Fruit fly (Drosophila melanogaster) whole organism, embryonic: ENCODE measurements around the gene CG7627.

ENCODE experiments used
- BEAF-32 ChIP-seq: fragments of 200-800 bp; sonication (Bioruptor generic); optimal IDR thresholded peaks from 3 replicates; lab custom pipeline; 2017; ENCODE audit warnings: missing biosample characterization, missing genetic modification characterization, mild to moderate bottlenecking, moderate library complexity, missing genetic modification reagents
- CG10274 ChIP-seq: fragments of 200-800 bp; sonication (Bioruptor generic); optimal IDR thresholded peaks from 3 replicates; lab custom pipeline; 2017; ENCODE audit warnings: missing biosample characterization, mild to moderate bottlenecking, missing genetic modification characterization
- CG12155 ChIP-seq: fragments of 200-800 bp; sonication (Bioruptor generic); optimal IDR thresholded peaks from 3 replicates; lab custom pipeline; 2016; ENCODE audit warnings: missing biosample characterization, missing genetic modification characterization
- CG12659 ChIP-seq: fragments of 200-800 bp; sonication (Bioruptor generic); optimal IDR thresholded peaks from 3 replicates; lab custom pipeline; 2017; ENCODE audit warnings: mild to moderate bottlenecking, missing biosample characterization, missing genetic modification reagents, missing genetic modification characterization
- CG14667 ChIP-seq: fragments of 200-800 bp; sonication (Bioruptor generic); IDR thresholded peaks from 2 replicates; pipeline ENCODE4 v1.3.6; 2022; ENCODE audit warnings: missing biosample characterization, missing genetic modification characterization
- CG1602 ChIP-seq: fragments of 200-800 bp; sonication (Bioruptor generic); optimal IDR thresholded peaks from 3 replicates; lab custom pipeline; 2016; ENCODE audit warnings: missing biosample characterization, missing genetic modification characterization
- CG16779 ChIP-seq: fragments of 200-800 bp; sonication (Bioruptor generic); IDR thresholded peaks from 2 replicates; pipeline ENCODE4 v1.3.6; 2022; ENCODE audit warnings: missing biosample characterization, missing genetic modification characterization
- CG17385 ChIP-seq: fragments of 200-800 bp; sonication (Bioruptor generic); optimal IDR thresholded peaks from 3 replicates; lab custom pipeline; 2018; ENCODE audit warnings: missing biosample characterization, mild to moderate bottlenecking, missing genetic modification characterization
- CG2875 ChIP-seq: fragments of 200-800 bp; sonication (Bioruptor generic); optimal IDR thresholded peaks from 2 replicates; lab custom pipeline; 2017; ENCODE audit warnings: missing biosample characterization, mild to moderate bottlenecking, missing genetic modification characterization, missing genetic modification reagents
- CG3847 ChIP-seq: fragments of 200-800 bp; sonication (Bioruptor generic); IDR thresholded peaks from 2 replicates; pipeline ENCODE4 v1.3.6; 2022; ENCODE audit warnings: missing biosample characterization, missing genetic modification characterization
- CG3995 ChIP-seq: fragments of 200-800 bp; sonication (Bioruptor generic); optimal IDR thresholded peaks from 3 replicates; lab custom pipeline; 2016; ENCODE audit warnings: missing biosample characterization, missing genetic modification characterization
- CG4820 ChIP-seq: fragments of 200-800 bp; sonication (Bioruptor generic); optimal IDR thresholded peaks from 3 replicates; lab custom pipeline; 2016; ENCODE audit warnings: missing biosample characterization, missing genetic modification characterization
- CG6272 ChIP-seq: fragments of 200-800 bp; sonication (Bioruptor generic); IDR thresholded peaks from 2 replicates; pipeline ENCODE4 v1.3.6; 2022; ENCODE audit warnings: missing biosample characterization, missing genetic modification characterization
- CG6683 ChIP-seq: fragments of 200-800 bp; sonication (Bioruptor generic); optimal IDR thresholded peaks from 2 replicates; lab custom pipeline; 2017; ENCODE audit warnings: missing biosample characterization, mild to moderate bottlenecking, missing genetic modification characterization, missing genetic modification reagents
- CG7556 ChIP-seq: fragments of 200-800 bp; sonication (Bioruptor generic); optimal IDR thresholded peaks from 2 replicates; lab custom pipeline; 2017; ENCODE audit warnings: missing biosample characterization, mild to moderate bottlenecking, missing genetic modification characterization
- CG9727 ChIP-seq: fragments of 200-800 bp; sonication (Bioruptor generic); optimal IDR thresholded peaks from 3 replicates; lab custom pipeline; 2017; ENCODE audit warnings: missing biosample characterization, mild to moderate bottlenecking, missing genetic modification characterization
- Chrac-16 ChIP-seq: fragments of 200-800 bp; sonication (Bioruptor generic); optimal IDR thresholded peaks from 3 replicates; lab custom pipeline; 2016; ENCODE audit warnings: missing biosample characterization, missing genetic modification characterization
- CkIIα-i1 ChIP-seq: fragments of 200-800 bp; sonication (Bioruptor generic); IDR thresholded peaks from 2 replicates; pipeline ENCODE4 v1.3.6; 2022; ENCODE audit warnings: missing biosample characterization, missing genetic modification characterization
- D ChIP-seq, 2 experiments: fragments of 200-800 bp in 1 of 2; fragments of >200 bp in 1 of 2; sonication (Bioruptor generic) in 1 of 2; optimal IDR thresholded peaks; 2 replicates in 1 of 2; 3 replicates in 1 of 2; lab custom pipeline; 2017; ENCODE audit warnings: mild to moderate bottlenecking in 1 of 2, missing biosample characterization in 1 of 2, missing genetic modification characterization in 1 of 2, missing genetic modification reagents in 1 of 2
- Eip74EF ChIP-seq, 2 experiments: fragments of 200-800 bp in 1 of 2; fragments of >200 bp in 1 of 2; sonication (Bioruptor generic) in 1 of 2; optimal IDR thresholded peaks; 2 replicates each; lab custom pipeline; 2017 to 2019; ENCODE audit warnings: missing biosample characterization in 2 of 2, missing genetic modification characterization in 2 of 2, mild to moderate bottlenecking in 1 of 2, moderate library complexity in 1 of 2
- Gsc ChIP-seq: fragments of 200-800 bp; sonication (Bioruptor generic); IDR thresholded peaks from 2 replicates; pipeline ENCODE4 v1.3.6; 2022; ENCODE audit warnings: missing biosample characterization, missing genetic modification characterization
- Hmr ChIP-seq: fragments of 200-800 bp; sonication (Bioruptor generic); optimal IDR thresholded peaks from 3 replicates; lab custom pipeline; 2017; ENCODE audit warnings: mild to moderate bottlenecking, missing biosample characterization, missing genetic modification reagents, missing genetic modification characterization
- Lim3 ChIP-seq: fragments of 200-800 bp; sonication (Bioruptor generic); IDR thresholded peaks from 2 replicates; pipeline ENCODE4 v1.3.6; 2022; ENCODE audit warnings: missing biosample characterization, missing genetic modification characterization
- NK7.1 ChIP-seq: fragments of 200-800 bp; sonication (Bioruptor generic); optimal IDR thresholded peaks from 3 replicates; lab custom pipeline; 2016; ENCODE audit warnings: missing biosample characterization, missing genetic modification characterization
- Nf-YB ChIP-seq: fragments of 200-800 bp; sonication (Bioruptor generic); optimal IDR thresholded peaks from 3 replicates; lab custom pipeline; 2019; ENCODE audit warnings: missing biosample characterization, mild to moderate bottlenecking, missing genetic modification characterization, moderate library complexity
- Oli ChIP-seq: fragments of 200-800 bp; sonication (Bioruptor generic); optimal IDR thresholded peaks from 2 replicates; lab custom pipeline; 2018; ENCODE audit warnings: missing biosample characterization, mild to moderate bottlenecking, missing genetic modification characterization, moderate library complexity
- PHDP ChIP-seq: fragments of 200-800 bp; sonication (Bioruptor generic); optimal IDR thresholded peaks from 3 replicates; lab custom pipeline; 2018; ENCODE audit warnings: missing biosample characterization, mild to moderate bottlenecking, missing genetic modification characterization, moderate library complexity
- Sox102F ChIP-seq: fragments of 200-800 bp; sonication (Bioruptor generic); optimal IDR thresholded peaks from 2 replicates; lab custom pipeline; 2018; ENCODE audit warnings: missing biosample characterization, mild to moderate bottlenecking, missing genetic modification characterization, moderate library complexity
- Tbp ChIP-seq: fragments of >200 bp; optimal IDR thresholded peaks from 2 replicates; lab custom pipeline; 2018; ENCODE audit warnings: missing biosample characterization, missing genetic modification characterization
- ash1 ChIP-seq: fragments of 200-800 bp; sonication (Bioruptor generic); optimal IDR thresholded peaks from 2 replicates; lab custom pipeline; 2018; ENCODE audit warnings: missing biosample characterization, mild to moderate bottlenecking, missing genetic modification characterization
- dati ChIP-seq: fragments of 200-800 bp; sonication (Bioruptor generic); IDR thresholded peaks from 2 replicates; pipeline ENCODE4 v1.3.6; 2022; ENCODE audit warnings: missing biosample characterization, missing genetic modification characterization
- ems ChIP-seq: fragments of 200-800 bp; sonication (Bioruptor generic); optimal IDR thresholded peaks from 3 replicates; lab custom pipeline; 2016; ENCODE audit warnings: missing biosample characterization, missing genetic modification characterization
- gt ChIP-seq: fragments of 200-800 bp; sonication (Bioruptor generic); IDR thresholded peaks from 2 replicates; pipeline ENCODE4 v1.3.6; 2022; ENCODE audit warnings: missing biosample characterization, missing genetic modification characterization
- hkb ChIP-seq, 2 experiments: fragments of 200-800 bp in 1 of 2; fragments of >200 bp in 1 of 2; sonication (Bioruptor generic) in 1 of 2; IDR thresholded peaks in 1 of 2; optimal IDR thresholded peaks in 1 of 2; 2 replicates each; pipeline versions ENCODE4 v1.3.6 to Lab custom; 2017 to 2022; ENCODE audit warnings: missing biosample characterization in 1 of 2, missing genetic modification characterization in 1 of 2
- knrl ChIP-seq: fragments of 200-800 bp; sonication (Bioruptor generic); IDR thresholded peaks from 3 replicates; pipeline ENCODE4 v1.3.6; 2022; ENCODE audit warnings: missing biosample characterization, missing genetic modification characterization; ENCODE audit not compliant: partially characterized antibody
- lmd ChIP-seq: fragments of 200-800 bp; sonication (Bioruptor generic); IDR thresholded peaks from 2 replicates; pipeline ENCODE4 v1.3.6; 2022; ENCODE audit warnings: missing biosample characterization, missing genetic modification characterization
- maf-S ChIP-seq: fragments of 200-800 bp; sonication (Bioruptor generic); optimal IDR thresholded peaks from 2 replicates; lab custom pipeline; 2016; ENCODE audit warnings: missing biosample characterization, missing genetic modification characterization
- nerfin-1 ChIP-seq: fragments of 200-800 bp; sonication (Bioruptor generic); optimal IDR thresholded peaks from 3 replicates; lab custom pipeline; 2019; ENCODE audit warnings: missing biosample characterization, mild to moderate bottlenecking, missing genetic modification characterization, moderate library complexity
- peb ChIP-seq: fragments of 200-800 bp; sonication (Bioruptor generic); IDR thresholded peaks from 2 replicates; pipeline ENCODE4 v1.3.6; 2022; ENCODE audit warnings: missing biosample characterization, missing genetic modification characterization
- phol ChIP-seq: fragments of 200-800 bp; sonication (Bioruptor generic); optimal IDR thresholded peaks from 3 replicates; lab custom pipeline; 2018; ENCODE audit warnings: missing biosample characterization, mild to moderate bottlenecking, missing genetic modification characterization, moderate library complexity
- pzg ChIP-seq: fragments of 200-800 bp; sonication (Bioruptor generic); optimal IDR thresholded peaks from 3 replicates; lab custom pipeline; 2018; ENCODE audit warnings: missing biosample characterization, mild to moderate bottlenecking, missing genetic modification characterization, moderate library complexity
- sc ChIP-seq, 3 experiments: fragments of >200 bp in 2 of 3; fragments of 200-800 bp in 1 of 3; sonication (Bioruptor generic) in 1 of 3; optimal IDR thresholded peaks; 2 replicates in 2 of 3; 3 replicates in 1 of 3; lab custom pipeline; 2017; ENCODE audit warnings: mild to moderate bottlenecking in 1 of 3, missing biosample characterization in 1 of 3, missing genetic modification characterization in 1 of 3, missing genetic modification reagents in 1 of 3
- slbo ChIP-seq: fragments of 200-800 bp; sonication (Bioruptor generic); IDR thresholded peaks from 2 replicates; pipeline ENCODE4 v1.3.6; 2022; ENCODE audit warnings: missing biosample characterization, missing genetic modification characterization
- trem ChIP-seq: fragments of 200-800 bp; optimal IDR thresholded peaks from 3 replicates; lab custom pipeline; 2019; ENCODE audit warnings: missing biosample characterization, mild to moderate bottlenecking, missing genetic modification characterization, moderate library complexity
- zen2 ChIP-seq: fragments of 200-800 bp; sonication (Bioruptor generic); IDR thresholded peaks from 3 replicates; pipeline ENCODE4 v1.3.6; 2022; ENCODE audit warnings: missing biosample characterization, missing genetic modification characterization; ENCODE audit not compliant: partially characterized antibody
- zfh2 ChIP-seq: fragments of 200-800 bp; sonication (Bioruptor generic); optimal IDR thresholded peaks from 2 replicates; lab custom pipeline; 2016; ENCODE audit warnings: missing biosample characterization, missing genetic modification characterization

CG7627 gene

dm6 chr2L:8382646-8383045 is 20.4 kb upstream of the CG7627 start, which contains the start of the genes CG13392 and Rcd4 (continued):
- TF ChIP-seq Oli (tag; lab: Kevin White, UChicago) (no peak), Lim3 (GFP tag; lab: Robert Waterston, UW) (no peak), Sox102F (GFP tag; lab: Kevin White, UChicago) (peak; percentile 16), ash1 (peak; percentile 15), Tbp (no peak), CG3995 (GFP tag; lab: Kevin White, UChicago) (peak; percentile 66), CG4820 (peak; percentile 46), zfh2 (peak; percentile 82), CG6272 (GFP tag; lab: Robert Waterston, UW) (no peak), CG14667 (GFP tag; lab: Robert Waterston, UW) (no peak)

- TF ChIP-seq CG9727 (GFP tag; lab: Kevin White, UChicago) (peak; percentile 8), CG16779 (no peak), D (optimal IDR thresholded peaks at IDR 0.05; lab: Kevin White, UChicago) (no peak), D (GFP tag; optimal IDR thresholded peaks at IDR 0.05; lab: Kevin White, UChicago) (peak; percentile 19), maf-S (GFP tag; lab: Kevin White, UChicago) (no peak), CG7556 (GFP tag; lab: Kevin White, UChicago) (peak; percentile 56), slbo (GFP tag; lab: Robert Waterston, UW) (peak; percentile 37; the same call in 1 of the 2 replicates), Gsc (GFP tag; lab: Robert Waterston, UW) (no peak), knrl (GFP tag; lab: Robert Waterston, UW) (peak; percentile 59; the same call in 2 of the 3 replicates), phol (peak; percentile 42), CG3847 (GFP tag; lab: Robert Waterston, UW) (0 out of 2 replicates have a peak, but pooled peaks have one; percentile 9), Nf-YB (GFP tag; lab: Kevin White, UChicago) (peak; percentile 1), CG17385 (GFP tag; lab: Kevin White, UChicago) (peak; percentile 37), CG6683 (GFP tag; lab: Kevin White, UChicago) (peak; percentile 17), Eip74EF (GFP tag; optimal IDR thresholded peaks at IDR 0.05; lab: Kevin White, UChicago) (peak in 1 of 2 experiments; percentile 9), NK7.1 (GFP tag; lab: Kevin White, UChicago) (no peak), CG12659 (GFP tag; lab: Kevin White, UChicago) (peak; percentile 57), pzg (peak; percentile 36), hkb (optimal IDR thresholded peaks at IDR 0.05; lab: Kevin White, UChicago) (no peak), hkb (GFP tag; IDR thresholded peaks at IDR 0.05; lab: Robert Waterston, UW) (no peak; the same call in 1 of the 2 replicates), CG2875 (GFP tag; lab: Kevin White, UChicago) (peak; percentile 2), ems (GFP tag; lab: Kevin White, UChicago) (peak; percentile 18), lmd (GFP tag; lab: Robert Waterston, UW) (0 out of 2 replicates have a peak, but pooled peaks have one; percentile 14), CkIIα-i1 (no peak), CG1602 (GFP tag; lab: Kevin White, UChicago) (peak; percentile 3), CG12155 (GFP tag; lab: Kevin White, UChicago) (peak; percentile 57), gt (GFP tag; lab: Robert Waterston, UW) (no peak), dati (GFP tag; lab: Robert Waterston, UW) (no peak), zen2 (GFP tag; lab: Robert Waterston, UW) (peak; percentile 59; the same call in 1 of the 3 replicates), sc (optimal IDR thresholded peaks at IDR 0.05; lab: Kevin White, UChicago) (no peak), sc (GFP tag; optimal IDR thresholded peaks at IDR 0.05; lab: Kevin White, UChicago) (no peak), PHDP (tag; lab: Kevin White, UChicago) (peak; percentile 47), peb (GFP tag; lab: Robert Waterston, UW) (no peak), BEAF-32 (GFP tag; lab: Kevin White, UChicago) (peak; percentile 70), Chrac-16 (GFP tag; lab: Kevin White, UChicago) (peak; percentile 16), trem (tag; lab: Kevin White, UChicago) (peak; percentile 53), CG10274 (GFP tag; lab: Kevin White, UChicago) (no peak), CG3995 (GFP tag; lab: Kevin White, UChicago) (peak; percentile 13), Hmr (GFP tag; lab: Kevin White, UChicago) (peak; percentile 30), nerfin-1 (tag; lab: Kevin White, UChicago) (peak; percentile 30), ash1 (no peak)
These were observed 19.3 kb upstream of the CG7627 start, which contains the start of gene AlaRS for dm6 chr2L:8381508-8382036. AlaRS (minus strand) TSS chr2L:8381764.
